Worm (Caenorhabditis elegans): ENCODE data around the gene cyp-34A2.
"Not testable (repeated sequence)": the region's sequence is repeated elsewhere in the genome, so short reads cannot be mapped to it uniquely, and the experiment has no call there.

The cyp-34A2 gene

ce11 chrV:15268302-15268701 is 22.6 kb downstream of the cyp-34A2 start, which contains the start of gene srw-22:
TSS of gene srw-22 (plus strand) at chrV:15268602.
- TF ChIP-seq nhr-21 (tag; optimal IDR thresholded peaks at IDR 0.05) (no peak), sma-9 (GFP tag; optimal IDR thresholded peaks at IDR 0.05) (no peak), sma-9 (tag; optimal IDR thresholded peaks at IDR 0.05) (no peak), skn-1 (tag; optimal IDR thresholded peaks at IDR 0.05) (no peak), gmeb-1 (tag; optimal IDR thresholded peaks at IDR 0.05) (no peak), ceh-82 (tag; optimal IDR thresholded peaks at IDR 0.05) (no peak), R02D3.7 (tag; optimal IDR thresholded peaks at IDR 0.05) (no peak), fos-1 (tag; optimal IDR thresholded peaks at IDR 0.05) (no peak), elt-1 (tag; optimal IDR thresholded peaks at IDR 0.05) (no peak), nhr-6 (tag; optimal IDR thresholded peaks at IDR 0.05) (no peak), lin-39 (tag; optimal IDR thresholded peaks at IDR 0.05) (no peak), sem-4 (tag; optimal IDR thresholded peaks at IDR 0.05) (no peak), nhr-77 (tag; optimal IDR thresholded peaks at IDR 0.05) (no peak), ceh-16 (tag; optimal IDR thresholded peaks at IDR 0.05) (no peak), snpc-4 (tag; optimal IDR thresholded peaks at IDR 0.05) (no peak), sma-3 (GFP tag; optimal IDR thresholded peaks at IDR 0.05) (no peak), nhr-129 (tag; optimal IDR thresholded peaks at IDR 0.05) (no peak)

ce11 chrV:15267405-15267804 is 23.5 kb downstream of the cyp-34A2 start, which contains the start of gene T10H4.13:
TSS of gene T10H4.13 (minus strand) at chrV:15267505.
- TF ChIP-seq nhr-21 (tag; optimal IDR thresholded peaks at IDR 0.05) (no peak), elt-3 (tag; optimal IDR thresholded peaks at IDR 0.05) (no peak), ZK546.5 (tag; optimal IDR thresholded peaks at IDR 0.05) (no peak), ceh-16 (tag; optimal IDR thresholded peaks at IDR 0.05) (no peak), peb-1 (tag; optimal IDR thresholded peaks at IDR 0.05) (no peak), skn-1 (tag; optimal IDR thresholded peaks at IDR 0.05) (no peak), mab-5 (tag; optimal IDR thresholded peaks at IDR 0.05) (no peak)

ce11 chrV:15265814-15266213 is 25.1 kb downstream of the cyp-34A2 start, which contains the start of gene M01B2.13:
TSS of gene M01B2.13 (minus strand) at chrV:15265914.
- TF ChIP-seq sma-3 (GFP tag; optimal IDR thresholded peaks at IDR 0.05) = no peak
- TF ChIP-seq gmeb-1 (tag; optimal IDR thresholded peaks at IDR 0.05) = no peak
- TF ChIP-seq skn-1 (tag; optimal IDR thresholded peaks at IDR 0.05) = no peak
- no peak for TF ChIP-seq aly-2 (tag; optimal IDR thresholded peaks at IDR 0.05)
- no peak for TF ChIP-seq unc-55 (GFP tag; optimal IDR thresholded peaks at IDR 0.05)
- TF ChIP-seq unc-62 (GFP tag; optimal IDR thresholded peaks at IDR 0.05) = no peak

ce11 chrV:15264131-15264530 is 26.8 kb downstream of the cyp-34A2 start, which contains the start of gene M01B2.12:
TSS of gene M01B2.12 (minus strand) at chrV:15264231.
- TF ChIP-seq peb-1 (tag; optimal IDR thresholded peaks at IDR 0.05) = no peak
- no peak for TF ChIP-seq alr-1 (tag; optimal IDR thresholded peaks at IDR 0.05)
- TF ChIP-seq C34F6.9 (tag; optimal IDR thresholded peaks at IDR 0.05) = no peak
- TF ChIP-seq ceh-82 (tag; optimal IDR thresholded peaks at IDR 0.05) = no peak
- TF ChIP-seq skn-1 (tag; optimal IDR thresholded peaks at IDR 0.05) = no peak
- TF ChIP-seq sma-9 (GFP tag; optimal IDR thresholded peaks at IDR 0.05) = no peak
- TF ChIP-seq sma-9 (tag; optimal IDR thresholded peaks at IDR 0.05) = no peak
- no peak for TF ChIP-seq snpc-4 (tag; optimal IDR thresholded peaks at IDR 0.05)
- no peak for TF ChIP-seq unc-39 (tag; optimal IDR thresholded peaks at IDR 0.05)
- TF ChIP-seq lin-39 (tag; optimal IDR thresholded peaks at IDR 0.05) = no peak
- TF ChIP-seq nhr-237 (tag; optimal IDR thresholded peaks at IDR 0.05) = no peak
- no peak for TF ChIP-seq ceh-16 (tag; optimal IDR thresholded peaks at IDR 0.05)
- TF ChIP-seq mdl-1 (tag; optimal IDR thresholded peaks at IDR 0.05) = no peak
- TF ChIP-seq nhr-12 (tag; optimal IDR thresholded peaks at IDR 0.05) = no peak
- TF ChIP-seq nhr-6 (tag; optimal IDR thresholded peaks at IDR 0.05) = no peak
- no peak for TF ChIP-seq nhr-10 (tag; optimal IDR thresholded peaks at IDR 0.05)

ce11 chrV:15262336-15262735 is 28.6 kb downstream of the cyp-34A2 start, which contains the start of gene M01B2.10:
TSS of gene M01B2.10 (minus strand) at chrV:15262436.
- TF ChIP-seq unc-55 (GFP tag; optimal IDR thresholded peaks at IDR 0.05); sma-3 (GFP tag; optimal IDR thresholded peaks at IDR 0.05); ceh-82 (tag; optimal IDR thresholded peaks at IDR 0.05): not testable (repeated sequence)

- no peak for TF ChIP-seq lin-13 (GFP tag; optimal IDR thresholded peaks at IDR 0.05)
- no peak for TF ChIP-seq C34F6.9 (tag; optimal IDR thresholded peaks at IDR 0.05)
- no peak for TF ChIP-seq fos-1 (tag; optimal IDR thresholded peaks at IDR 0.05)
- no peak for TF ChIP-seq peb-1 (tag; optimal IDR thresholded peaks at IDR 0.05)
- no peak for TF ChIP-seq R02D3.7 (tag; optimal IDR thresholded peaks at IDR 0.05)
- no peak for TF ChIP-seq mbf-1 (tag; optimal IDR thresholded peaks at IDR 0.05)
- TF ChIP-seq ama-1 (optimal IDR thresholded peaks at IDR 0.05) = no peak
- TF ChIP-seq lin-11 (tag; optimal IDR thresholded peaks at IDR 0.05) = no peak
- TF ChIP-seq nhr-23 (tag; optimal IDR thresholded peaks at IDR 0.05) = no peak
- no peak for TF ChIP-seq aly-2 (tag; optimal IDR thresholded peaks at IDR 0.05)
- TF ChIP-seq lsy-2 (tag; optimal IDR thresholded peaks at IDR 0.05) = no peak
- no peak for TF ChIP-seq blmp-1 (tag; optimal IDR thresholded peaks at IDR 0.05; ENCODE audit: insufficient read depth)
- no peak for TF ChIP-seq sma-3 (GFP tag; optimal IDR thresholded peaks at IDR 0.05)
- no peak for TF ChIP-seq elt-1 (tag; optimal IDR thresholded peaks at IDR 0.05)
- no peak for TF ChIP-seq lin-39 (tag; optimal IDR thresholded peaks at IDR 0.05)
- TF ChIP-seq nhr-129 (tag; optimal IDR thresholded peaks at IDR 0.05) = no peak
- no peak for TF ChIP-seq nhr-25 (tag; optimal IDR thresholded peaks at IDR 0.05)
Measured at ce11 chrV:15259904-15260303, 31.0 kb downstream of the cyp-34A2 start, which contains the start of gene M01B2.8. TSS of gene M01B2.8 (plus strand) at chrV:15260204.
